Fruit fly (Drosophila melanogaster) ovary, adult (tissue): Measurements from ENCODE around the gene sni.
A peak's percentile ranks its signal among the peaks of the same experiment; 100 is the strongest.

Experiments
- CG17801 ChIP-seq: fragments of 200-800 bp; optimal IDR thresholded peaks from 2 replicates; lab custom pipeline; 2019; ENCODE audit warnings: missing biosample characterization, mild to moderate bottlenecking, missing genetic modification characterization, moderate library complexity; ENCODE audit not compliant: partially characterized antibody

Gene sni

dm6 chrX:8243966-8244895 is at the start of gene sni:
sni (minus strand) TSS chrX:8244016.
- TF ChIP-seq CG17801 = peak; percentile 17

dm6 chrX:8286859-8287258 is 43.0 kb upstream of the sni start:
- no peak for TF ChIP-seq CG17801

- TF ChIP-seq CG17801 = no peak
Observed at dm6 chrX:8285052-8285451, 41.2 kb upstream of the sni start.

- TF ChIP-seq CG17801 = no peak
Observed at dm6 chrX:8273799-8274484, 30.1 kb upstream of the sni start, which contains the start of gene CG15343. CG15343 (minus strand) TSS chrX:8273806.

- no peak for TF ChIP-seq CG17801
Observed at dm6 chrX:8273291-8273690, 29.5 kb upstream of the sni start, which contains the start of gene CG1636. CG1636 (plus strand) TSS chrX:8273412.

dm6 chrX:8271363-8272061 is 27.7 kb upstream of the sni start, which contains the start of gene Corp:
Corp (minus strand) TSS chrX:8271409.
- TF ChIP-seq CG17801 = peak; percentile 96

- no peak for TF ChIP-seq CG17801
Observed at dm6 chrX:8265261-8265660, 21.4 kb upstream of the sni start.

- peak; percentile 28 for TF ChIP-seq CG17801
Observed at dm6 chrX:8263236-8263635, 19.4 kb upstream of the sni start.

- TF ChIP-seq CG17801 = peak; percentile 78
Observed at dm6 chrX:8259881-8260280, 16.1 kb upstream of the sni start.

dm6 chrX:8258281-8258802 is 14.5 kb upstream of the sni start:
- peak; percentile 32 for TF ChIP-seq CG17801

dm6 chrX:8254739-8255326 is 11.0 kb upstream of the sni start:
- no peak for TF ChIP-seq CG17801

- TF ChIP-seq CG17801 = no peak
Observed at dm6 chrX:8252284-8252886, 8.6 kb upstream of the sni start, which contains the start of gene CG1632. CG1632 (plus strand) TSS chrX:8252670.

dm6 chrX:8251268-8251996 is 7.6 kb upstream of the sni start, which contains the start of gene ND-75:
ND-75 (minus strand) TSS chrX:8251687.
- TF ChIP-seq CG17801 = no peak

dm6 chrX:8243251-8243650 is 565 bp downstream of the sni start:
- TF ChIP-seq CG17801 = no peak

dm6 chrX:8242298-8242697 is 1.5 kb downstream of the sni start, which contains the start of gene Trxr1:
Trxr1 (plus strand) TSS chrX:8242528.
- TF ChIP-seq CG17801 = peak; percentile 68
